Fruit fly (Drosophila melanogaster) whole organism, adult: Measurements from ENCODE around the gene CG1764.

Source experiments
- CG11617 ChIP-seq: fragments of 200-800 bp; sonication (Bioruptor generic); optimal IDR thresholded peaks from 2 replicates; lab custom pipeline; 2017; ENCODE audit warnings: mild to moderate bottlenecking, missing biosample characterization, missing genetic modification reagents, missing genetic modification characterization
- CG12768 ChIP-seq: fragments of 200-800 bp; sonication (Bioruptor generic); optimal IDR thresholded peaks from 2 replicates; lab custom pipeline; 2017; ENCODE audit warnings: missing biosample characterization, missing genetic modification characterization, mild to moderate bottlenecking, moderate library complexity, missing genetic modification reagents
- CG14711 ChIP-seq: fragments of 200-800 bp; sonication (Bioruptor generic); optimal IDR thresholded peaks from 2 replicates; lab custom pipeline; 2018; ENCODE audit warnings: missing biosample characterization, mild to moderate bottlenecking, missing genetic modification characterization, moderate library complexity
- CG1620 ChIP-seq: fragments of 200-800 bp; sonication (Bioruptor generic); optimal IDR thresholded peaks from 2 replicates; lab custom pipeline; 2016; ENCODE audit warnings: missing biosample characterization, missing genetic modification characterization
- CG33017 ChIP-seq: fragments of 200-800 bp; sonication (Bioruptor generic); optimal IDR thresholded peaks from 2 replicates; lab custom pipeline; 2018; ENCODE audit warnings: missing biosample characterization, mild to moderate bottlenecking, missing genetic modification characterization, moderate library complexity
- CG5204 ChIP-seq: fragments of 200-800 bp; sonication (Bioruptor generic); optimal IDR thresholded peaks from 2 replicates; lab custom pipeline; 2016; ENCODE audit warnings: missing biosample characterization, missing genetic modification characterization
- CG7045 ChIP-seq: fragments of 200-800 bp; sonication (Bioruptor generic); optimal IDR thresholded peaks from 2 replicates; lab custom pipeline; 2017; ENCODE audit warnings: missing biosample characterization, mild to moderate bottlenecking, missing genetic modification characterization
- CG7101 ChIP-seq: fragments of 200-800 bp; sonication (Bioruptor generic); optimal IDR thresholded peaks from 2 replicates; lab custom pipeline; 2018; ENCODE audit warnings: missing biosample characterization, mild to moderate bottlenecking, missing genetic modification characterization, moderate library complexity
- Clk ChIP-seq: fragments of 200-800 bp; sonication (Bioruptor generic); optimal IDR thresholded peaks from 2 replicates; lab custom pipeline; 2017; ENCODE audit warnings: missing biosample characterization, missing genetic modification characterization
- Crg-1 ChIP-seq: fragments of 200-800 bp; sonication (Bioruptor generic); optimal IDR thresholded peaks from 2 replicates; lab custom pipeline; 2016; ENCODE audit warnings: missing biosample characterization, missing genetic modification characterization
- Hr96 ChIP-seq: fragments of 200-800 bp; sonication (Bioruptor generic); optimal IDR thresholded peaks from 2 replicates; lab custom pipeline; 2016; ENCODE audit warnings: missing biosample characterization, missing genetic modification characterization
- Mnt ChIP-seq: fragments of 200-800 bp; sonication (Bioruptor generic); optimal IDR thresholded peaks from 2 replicates; lab custom pipeline; 2016; ENCODE audit warnings: missing biosample characterization, mild to moderate bottlenecking, missing genetic modification characterization
- bab1 ChIP-seq: fragments of 200-800 bp; sonication (Bioruptor generic); optimal IDR thresholded peaks from 3 replicates; lab custom pipeline; 2019; ENCODE audit warnings: missing biosample characterization, mild to moderate bottlenecking, missing genetic modification characterization, moderate library complexity
- cic ChIP-seq: fragments of 200-800 bp; sonication (Bioruptor generic); optimal IDR thresholded peaks from 2 replicates; lab custom pipeline; 2017; ENCODE audit warnings: missing biosample characterization, mild to moderate bottlenecking, missing genetic modification characterization, moderate library complexity
- cnc ChIP-seq, 2 experiments: fragments of >200 bp; optimal IDR thresholded peaks; 2 replicates each; lab custom pipeline; 2017
- kay ChIP-seq: fragments of 200-800 bp; sonication (Bioruptor generic); peaks from one replicate; lab custom pipeline; 2016; ENCODE audit warnings: missing biosample characterization, missing genetic modification characterization, borderline replicate concordance
- ovo ChIP-seq: fragments of 200-800 bp; sonication (Bioruptor generic); optimal IDR thresholded peaks from 2 replicates; lab custom pipeline; 2016; ENCODE audit warnings: missing biosample characterization, missing genetic modification characterization
- pad ChIP-seq: fragments of 200-800 bp; sonication (Bioruptor generic); optimal IDR thresholded peaks from 3 replicates; lab custom pipeline; 2017; ENCODE audit warnings: missing biosample characterization, missing genetic modification characterization, mild to moderate bottlenecking, moderate library complexity, missing genetic modification reagents
- tj ChIP-seq: fragments of 200-800 bp; sonication (Bioruptor generic); optimal IDR thresholded peaks from 3 replicates; lab custom pipeline; 2017; ENCODE audit warnings: missing biosample characterization, mild to moderate bottlenecking, missing genetic modification characterization, moderate library complexity
- toe ChIP-seq: fragments of 200-800 bp; sonication (Bioruptor generic); optimal IDR thresholded peaks from 2 replicates; lab custom pipeline; 2016; ENCODE audit warnings: missing biosample characterization, missing genetic modification characterization

CG1764 gene

dm6 chrX:13253062-13253724 is 49.0 kb downstream of the CG1764 start:
- no peak for TF ChIP-seq Crg-1 (GFP tag; lab: Kevin White, UChicago)
- TF ChIP-seq cnc (optimal IDR thresholded peaks at IDR 0.05; lab: Kevin White, UChicago) = no peak
- TF ChIP-seq CG33017 (tag; lab: Kevin White, UChicago) = no peak
- no peak for TF ChIP-seq kay (GFP tag; lab: Kevin White, UChicago)
- TF ChIP-seq CG7101 (tag; lab: Kevin White, UChicago) = no peak
- TF ChIP-seq bab1 = no peak
- TF ChIP-seq CG12768 (GFP tag; lab: Kevin White, UChicago) = no peak
- no peak for TF ChIP-seq toe
- no peak for TF ChIP-seq tj (GFP tag; lab: Kevin White, UChicago)

- TF ChIP-seq bab1 (no peak), CG33017 (tag; lab: Kevin White, UChicago) (no peak), CG7101 (tag; lab: Kevin White, UChicago) (no peak), Clk (GFP tag; lab: Kevin White, UChicago) (no peak), cic (no peak), toe (no peak), CG12768 (GFP tag; lab: Kevin White, UChicago) (no peak), Hr96 (GFP tag; lab: Kevin White, UChicago) (no peak), kay (GFP tag; lab: Kevin White, UChicago) (no peak), CG11617 (GFP tag; lab: Kevin White, UChicago) (no peak), tj (GFP tag; lab: Kevin White, UChicago) (no peak), CG1620 (GFP tag; lab: Kevin White, UChicago) (no peak), ovo (GFP tag; lab: Kevin White, UChicago) (no peak), CG7045 (GFP tag; lab: Kevin White, UChicago) (no peak), CG5204 (GFP tag; lab: Kevin White, UChicago) (no peak), pad (GFP tag; lab: Kevin White, UChicago) (no peak)
These were observed 50.9 kb downstream of the CG1764 start for dm6 chrX:13251310-13251709.

dm6 chrX:13249732-13250395 is 52.4 kb downstream of the CG1764 start:
- TF ChIP-seq pad (GFP tag; lab: Kevin White, UChicago) (no peak), Crg-1 (GFP tag; lab: Kevin White, UChicago) (no peak), CG14711 (no peak), ovo (GFP tag; lab: Kevin White, UChicago) (no peak), kay (GFP tag; lab: Kevin White, UChicago) (no peak), CG33017 (tag; lab: Kevin White, UChicago) (no peak), Clk (GFP tag; lab: Kevin White, UChicago) (no peak), CG7045 (GFP tag; lab: Kevin White, UChicago) (no peak), tj (GFP tag; lab: Kevin White, UChicago) (no peak), Mnt (no peak), CG7101 (tag; lab: Kevin White, UChicago) (no peak), CG5204 (GFP tag; lab: Kevin White, UChicago) (no peak), cic (no peak), CG11617 (GFP tag; lab: Kevin White, UChicago) (no peak), CG12768 (GFP tag; lab: Kevin White, UChicago) (no peak)

dm6 chrX:13248515-13248914 is 53.7 kb downstream of the CG1764 start:
- TF ChIP-seq Hr96 (GFP tag; lab: Kevin White, UChicago) (no peak), CG1620 (GFP tag; lab: Kevin White, UChicago) (no peak), CG5204 (GFP tag; lab: Kevin White, UChicago) (no peak), bab1 (no peak), Mnt (no peak), CG7045 (GFP tag; lab: Kevin White, UChicago) (no peak), CG7101 (tag; lab: Kevin White, UChicago) (no peak), kay (GFP tag; lab: Kevin White, UChicago) (no peak), CG12768 (GFP tag; lab: Kevin White, UChicago) (no peak)

dm6 chrX:13247789-13248188 is 54.4 kb downstream of the CG1764 start:
- TF ChIP-seq Clk (GFP tag; lab: Kevin White, UChicago) (no peak), tj (GFP tag; lab: Kevin White, UChicago) (no peak), CG7101 (tag; lab: Kevin White, UChicago) (no peak), kay (GFP tag; lab: Kevin White, UChicago) (no peak), cic (no peak), cnc (optimal IDR thresholded peaks at IDR 0.05; lab: Kevin White, UChicago) (no peak), CG11617 (GFP tag; lab: Kevin White, UChicago) (no peak), CG5204 (GFP tag; lab: Kevin White, UChicago) (no peak), toe (no peak), pad (GFP tag; lab: Kevin White, UChicago) (no peak), bab1 (no peak), CG12768 (GFP tag; lab: Kevin White, UChicago) (no peak), CG1620 (GFP tag; lab: Kevin White, UChicago) (no peak)

dm6 chrX:13245767-13246166 is 56.4 kb downstream of the CG1764 start:
- TF ChIP-seq Hr96 (GFP tag; lab: Kevin White, UChicago) = no peak
- TF ChIP-seq Clk (GFP tag; lab: Kevin White, UChicago) = no peak
- TF ChIP-seq CG14711 = no peak
- no peak for TF ChIP-seq CG5204 (GFP tag; lab: Kevin White, UChicago)
- TF ChIP-seq toe = no peak
- no peak for TF ChIP-seq bab1
- no peak for TF ChIP-seq CG7045 (GFP tag; lab: Kevin White, UChicago)
- no peak for TF ChIP-seq cnc (optimal IDR thresholded peaks at IDR 0.05; lab: Kevin White, UChicago)
- TF ChIP-seq Crg-1 (GFP tag; lab: Kevin White, UChicago) = no peak
- TF ChIP-seq CG11617 (GFP tag; lab: Kevin White, UChicago) = no peak
- TF ChIP-seq pad (GFP tag; lab: Kevin White, UChicago) = no peak
- TF ChIP-seq CG7101 (tag; lab: Kevin White, UChicago) = no peak
- TF ChIP-seq CG33017 (tag; lab: Kevin White, UChicago) = no peak
- TF ChIP-seq Mnt = no peak
- no peak for TF ChIP-seq cic
